Worm (Caenorhabditis elegans) whole organism, L2 larva: Measurements from ENCODE around the gene srh-243.
A peak's percentile ranks its signal among the peaks of the same experiment; 100 is the strongest.

Source experiments
- C34F6.9 ChIP-seq: fragments of 150-350 bp; optimal IDR thresholded peaks from 2 replicates; lab custom pipeline; 2014; ENCODE audit warnings: missing biosample characterization, missing genetic modification characterization
- F13H6.1 ChIP-seq: sonication (generic microtip); optimal IDR thresholded peaks from 2 replicates; lab custom pipeline; 2016; ENCODE audit warnings: missing genetic modification characterization, missing compliant biosample characterization
- ZK546.5 ChIP-seq: sonication (generic microtip); optimal IDR thresholded peaks from 2 replicates; lab custom pipeline; 2017; ENCODE audit warnings: missing biosample characterization, missing genetic modification characterization
- alr-1 ChIP-seq: fragments of 150-350 bp; optimal IDR thresholded peaks from 2 replicates; lab custom pipeline; 2014; ENCODE audit warnings: missing biosample characterization, missing genetic modification characterization
- aly-2 ChIP-seq: fragments of 150-350 bp; optimal IDR thresholded peaks from 2 replicates; lab custom pipeline; 2014; ENCODE audit warnings: missing biosample characterization, missing genetic modification characterization
- ama-1 ChIP-seq: fragments of 150-350 bp; optimal IDR thresholded peaks from 2 replicates; lab custom pipeline; 2018; ENCODE audit warnings: inconsistent platforms
- blmp-1 ChIP-seq: sonication (generic microtip); optimal IDR thresholded peaks from 2 replicates; lab custom pipeline; 2017; ENCODE audit warnings: missing genetic modification characterization, mild to moderate bottlenecking, missing compliant biosample characterization, antibody characterized with exemption, moderate library complexity; ENCODE audit not compliant: insufficient read depth
- ceh-16 ChIP-seq: fragments of 150-350 bp; optimal IDR thresholded peaks from 2 replicates; lab custom pipeline; 2014; ENCODE audit warnings: missing biosample characterization, missing genetic modification characterization
- crh-2 ChIP-seq: sonication (generic microtip); optimal IDR thresholded peaks from 2 replicates; lab custom pipeline; 2017; ENCODE audit warnings: missing biosample characterization, missing genetic modification characterization
- egl-27 ChIP-seq: sonication (generic microtip); optimal IDR thresholded peaks from 3 replicates; lab custom pipeline; 2017; ENCODE audit warnings: missing biosample characterization, missing genetic modification reagents, missing genetic modification characterization
- elt-3 ChIP-seq: sonication (generic microtip); optimal IDR thresholded peaks from 2 replicates; lab custom pipeline; 2017; ENCODE audit warnings: missing biosample characterization, missing genetic modification characterization
- fos-1 ChIP-seq: fragments of 150-350 bp; optimal IDR thresholded peaks from 2 replicates; lab custom pipeline; 2014; ENCODE audit warnings: missing biosample characterization, missing genetic modification characterization
- gmeb-1 ChIP-seq: fragments of 150-350 bp; optimal IDR thresholded peaks from 2 replicates; lab custom pipeline; 2014; ENCODE audit warnings: missing biosample characterization, missing genetic modification characterization
- lin-11 ChIP-seq: fragments of 150-350 bp; sonication (generic microtip); optimal IDR thresholded peaks from 2 replicates; lab custom pipeline; 2014; ENCODE audit warnings: missing biosample characterization, missing genetic modification characterization, inconsistent platforms, mixed read lengths
- lin-13 ChIP-seq: fragments of 150-350 bp; optimal IDR thresholded peaks from 2 replicates; lab custom pipeline; 2014; ENCODE audit warnings: missing biosample characterization, missing genetic modification reagents, missing genetic modification characterization
- lsy-2 ChIP-seq, 2 experiments: fragments of 150-350 bp in 1 of 2; sonication (generic microtip) in 1 of 2; optimal IDR thresholded peaks; 2 replicates each; lab custom pipeline; 2014 to 2017; ENCODE audit warnings: missing biosample characterization in 2 of 2, missing genetic modification characterization in 2 of 2
- mab-5 ChIP-seq: fragments of 150-350 bp; optimal IDR thresholded peaks from 2 replicates; lab custom pipeline; 2014; ENCODE audit warnings: missing biosample characterization, missing genetic modification characterization
- mbf-1 ChIP-seq: sonication (generic microtip); optimal IDR thresholded peaks from 2 replicates; lab custom pipeline; 2017; ENCODE audit warnings: missing biosample characterization, missing genetic modification characterization
- mdl-1 ChIP-seq, 2 experiments: fragments of 150-350 bp in 1 of 2; sonication (generic microtip) in 1 of 2; optimal IDR thresholded peaks; 2 replicates each; lab custom pipeline; 2017; ENCODE audit warnings: missing biosample characterization in 2 of 2, missing genetic modification characterization in 2 of 2
- nhr-10 ChIP-seq: sonication (generic microtip); optimal IDR thresholded peaks from 2 replicates; lab custom pipeline; 2017; ENCODE audit warnings: missing biosample characterization, missing genetic modification characterization
- nhr-11 ChIP-seq: fragments of 150-350 bp; optimal IDR thresholded peaks from 2 replicates; lab custom pipeline; 2014; ENCODE audit warnings: missing biosample characterization, missing genetic modification characterization
- nhr-21 ChIP-seq: fragments of 150-350 bp; optimal IDR thresholded peaks from 2 replicates; lab custom pipeline; 2014; ENCODE audit warnings: missing biosample characterization, missing genetic modification characterization
- nhr-23 ChIP-seq: fragments of 150-350 bp; optimal IDR thresholded peaks from 2 replicates; lab custom pipeline; 2014; ENCODE audit warnings: missing biosample characterization, missing genetic modification reagents, missing genetic modification characterization
- nhr-237 ChIP-seq: fragments of 150-350 bp; optimal IDR thresholded peaks from 2 replicates; lab custom pipeline; 2014; ENCODE audit warnings: missing biosample characterization, missing genetic modification characterization
- nhr-25 ChIP-seq: fragments of 150-350 bp; sonication (generic microtip); optimal IDR thresholded peaks from 3 replicates; lab custom pipeline; 2014; ENCODE audit warnings: missing biosample characterization, missing genetic modification characterization
- nhr-6 ChIP-seq: fragments of 150-350 bp; optimal IDR thresholded peaks from 2 replicates; lab custom pipeline; 2014; ENCODE audit warnings: missing biosample characterization, missing genetic modification characterization
- nhr-77 ChIP-seq: fragments of 150-350 bp; optimal IDR thresholded peaks from 2 replicates; lab custom pipeline; 2014; ENCODE audit warnings: missing biosample characterization, missing genetic modification characterization
- peb-1 ChIP-seq: fragments of 150-350 bp; optimal IDR thresholded peaks from 2 replicates; lab custom pipeline; 2014; ENCODE audit warnings: missing biosample characterization, missing genetic modification characterization
- sma-3 ChIP-seq: sonication (generic microtip); optimal IDR thresholded peaks from 2 replicates; lab custom pipeline; 2016; ENCODE audit warnings: missing genetic modification reagents, missing genetic modification characterization, missing compliant biosample characterization
- sma-9 ChIP-seq, 2 experiments: fragments of 150-350 bp in 1 of 2; sonication (generic microtip) in 1 of 2; optimal IDR thresholded peaks; 2 replicates each; lab custom pipeline; 2014 to 2016; ENCODE audit warnings: missing genetic modification characterization in 2 of 2, mild to moderate bottlenecking in 1 of 2, missing biosample characterization in 1 of 2, missing compliant biosample characterization in 1 of 2, missing genetic modification reagents in 1 of 2, moderate library complexity in 1 of 2
- snpc-4 ChIP-seq: fragments of 150-350 bp; optimal IDR thresholded peaks from 2 replicates; lab custom pipeline; 2014; ENCODE audit warnings: missing biosample characterization, missing genetic modification characterization
- unc-39 ChIP-seq: fragments of 150-350 bp; optimal IDR thresholded peaks from 2 replicates; lab custom pipeline; 2014; ENCODE audit warnings: missing biosample characterization, missing genetic modification characterization
- unc-55 ChIP-seq: fragments of 150-350 bp; sonication (generic microtip); optimal IDR thresholded peaks from 3 replicates; lab custom pipeline; 2014; ENCODE audit warnings: missing biosample characterization, missing genetic modification reagents, missing genetic modification characterization
- zag-1 ChIP-seq: fragments of 150-350 bp; optimal IDR thresholded peaks from 2 replicates; lab custom pipeline; 2014; ENCODE audit warnings: missing biosample characterization, missing genetic modification characterization
- ztf-1 ChIP-seq: fragments of 200-800 bp; sonication (Bioruptor generic); conservative IDR thresholded peaks from 2 replicates; pipeline ENCODE4 v1.3.6; 2022; ENCODE audit warnings: missing genetic modification characterization, missing compliant biosample characterization
- ztf-11 ChIP-seq: sonication (generic microtip); optimal IDR thresholded peaks from 2 replicates; lab custom pipeline; 2017; ENCODE audit warnings: missing biosample characterization, missing genetic modification characterization
- ztf-4 ChIP-seq: fragments of 150-350 bp; optimal IDR thresholded peaks from 2 replicates; lab custom pipeline; 2014; ENCODE audit warnings: missing biosample characterization, missing genetic modification characterization

Gene srh-243

DNA sequence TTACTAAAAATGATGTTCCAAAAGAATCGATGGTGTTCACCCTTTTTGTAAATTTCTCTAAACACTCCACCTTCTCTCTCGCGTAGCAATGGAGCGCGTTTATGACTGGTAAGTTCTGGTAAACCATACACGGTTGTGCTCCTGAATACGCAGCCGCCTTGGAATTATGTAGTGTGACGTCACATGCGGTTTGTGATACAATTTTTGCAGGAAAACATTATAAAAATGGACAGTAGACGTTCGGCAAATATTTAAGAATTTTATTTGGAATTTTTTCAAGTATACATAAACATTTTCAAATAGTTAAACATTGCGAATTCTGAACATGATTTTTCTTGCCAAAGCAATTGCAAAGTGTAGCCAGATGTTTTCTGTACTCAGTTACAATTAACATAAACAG is 7.3 kb downstream of the srh-243 start, which contains the start of gene F37B4.10:
Gene F37B4.10 (minus strand): TSS at position 101 of the 400 bp plus-strand sequence.
- TF ChIP-seq unc-55 (GFP tag; lab: Kevin White, UChicago) (peak; percentile 32), sma-3 (GFP tag; lab: Kevin White, UChicago) (no peak)

DNA sequence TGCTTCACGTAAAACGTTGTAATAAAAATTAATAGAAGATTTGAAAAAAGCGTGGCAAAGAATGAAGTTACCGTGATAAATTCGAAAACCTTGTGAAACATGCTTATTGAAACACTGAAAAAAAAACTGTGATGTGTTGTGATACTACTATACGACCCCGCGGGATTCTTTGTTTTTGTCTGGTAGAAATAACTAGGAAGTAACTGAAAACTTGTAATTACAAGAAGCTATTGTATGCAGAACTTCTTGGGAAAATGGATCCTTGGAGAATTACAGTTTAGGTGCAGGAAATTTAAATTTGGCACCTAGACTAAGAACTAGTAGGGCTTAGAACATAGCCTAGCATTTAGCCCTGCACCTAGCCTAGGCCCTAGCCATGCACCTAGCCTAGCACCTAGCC is 9.6 kb downstream of the srh-243 start, which contains the start of gene str-39:
Gene str-39 (minus strand): TSS at position 101 of the 400 bp plus-strand sequence.
- TF ChIP-seq nhr-237 (tag; lab: Kevin White, UChicago): no peak

DNA sequence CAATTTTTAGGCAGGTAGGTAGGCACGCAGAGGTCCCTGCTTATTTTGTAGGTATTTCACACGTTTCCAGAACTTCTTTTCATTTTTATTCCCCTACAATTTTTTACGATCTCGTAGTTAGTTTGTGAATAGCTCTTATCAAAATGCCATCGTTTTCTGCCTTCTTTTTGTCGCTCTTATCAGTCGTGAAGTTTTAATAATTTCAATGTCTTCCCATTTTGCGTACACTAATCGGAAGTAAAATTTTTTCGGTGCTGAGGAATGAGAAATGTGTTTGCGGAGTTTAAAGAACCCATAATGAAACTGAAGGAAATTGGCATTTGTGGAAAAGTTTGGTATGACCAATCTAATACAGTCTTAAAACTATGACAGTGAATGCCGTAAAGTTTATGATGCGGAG is 10.1 kb downstream of the srh-243 start:
- TF ChIP-seq gmeb-1 (tag; lab: Kevin White, UChicago) (peak; percentile 31), fos-1 (peak; percentile 82), ceh-16 (no peak), sma-9 (GFP tag; optimal IDR thresholded peaks at IDR 0.05; lab: Kevin White, UChicago) (no peak), sma-9 (tag; optimal IDR thresholded peaks at IDR 0.05; lab: Kevin White, UChicago) (no peak)
- TF ChIP-seq, all 48 proteins: peak for 2

DNA sequence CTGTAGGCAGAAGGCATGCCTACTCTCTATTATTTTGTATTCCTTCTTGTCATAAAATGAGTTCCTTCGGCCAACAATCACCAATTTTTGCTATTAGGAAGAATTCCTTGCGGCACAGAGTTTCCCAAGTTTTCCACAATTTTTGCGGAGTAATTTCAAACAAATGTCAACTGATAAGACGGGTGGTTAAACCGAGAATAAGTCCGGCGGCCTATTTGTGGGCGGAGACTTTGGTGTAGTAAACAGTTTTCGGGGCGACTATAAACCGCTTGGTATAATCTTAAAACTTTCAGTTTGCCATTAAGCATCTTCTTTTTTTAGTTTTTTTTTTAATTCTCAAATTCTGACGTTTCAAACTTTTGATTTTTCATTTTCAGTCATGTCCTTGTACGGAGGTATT is 10.8 kb downstream of the srh-243 start, which contains the start of gene ifc-1:
Gene ifc-1 (plus strand): TSS at position 378 of the 400 bp plus-strand sequence.
- peak; percentile 34 for TF ChIP-seq fos-1
- no peak for TF ChIP-seq alr-1 (tag; lab: Kevin White, UChicago)

DNA sequence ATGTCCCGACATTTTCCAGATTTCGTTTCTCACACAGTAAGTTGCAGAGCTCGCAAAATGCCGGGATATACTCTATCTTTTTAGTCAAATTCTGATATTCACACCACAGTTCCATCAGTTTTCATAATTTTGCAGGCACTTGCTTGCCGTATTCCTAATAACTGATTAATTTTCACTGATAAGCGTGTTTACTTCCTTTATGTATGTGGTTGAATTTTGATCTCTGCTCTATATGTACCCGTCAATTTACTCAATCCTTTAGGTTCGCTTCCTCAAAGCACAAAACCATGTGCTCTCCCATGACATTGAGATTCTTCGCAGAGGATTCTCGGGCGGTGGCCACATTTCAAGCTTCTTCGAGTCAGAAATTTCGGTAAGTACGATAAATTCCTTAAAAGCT is 11.3 kb downstream of the srh-243 start:
- no peak for TF ChIP-seq nhr-6 (tag; lab: Kevin White, UChicago)
- no peak for TF ChIP-seq gmeb-1 (tag; lab: Kevin White, UChicago)
- no peak for TF ChIP-seq crh-2 (tag; lab: Kevin White, UChicago)
- TF ChIP-seq sma-9 (GFP tag; optimal IDR thresholded peaks at IDR 0.05; lab: Kevin White, UChicago): no peak
- TF ChIP-seq sma-9 (tag; optimal IDR thresholded peaks at IDR 0.05; lab: Kevin White, UChicago): no peak
- no peak for TF ChIP-seq elt-3 (tag; lab: Kevin White, UChicago)
- TF ChIP-seq lsy-2 (tag; optimal IDR thresholded peaks at IDR 0.05; lab: Kevin White, UChicago): no peak
- no peak for TF ChIP-seq fos-1
- TF ChIP-seq unc-39 (tag; lab: Kevin White, UChicago): no peak
- TF ChIP-seq ztf-4 (tag; lab: Kevin White, UChicago): no peak
- TF ChIP-seq nhr-10: no peak
- no peak for TF ChIP-seq peb-1 (tag; lab: Kevin White, UChicago)
- no peak for TF ChIP-seq nhr-77
- no peak for TF ChIP-seq zag-1
- no peak for TF ChIP-seq aly-2 (tag; lab: Kevin White, UChicago)
- TF ChIP-seq ceh-16: no peak

DNA sequence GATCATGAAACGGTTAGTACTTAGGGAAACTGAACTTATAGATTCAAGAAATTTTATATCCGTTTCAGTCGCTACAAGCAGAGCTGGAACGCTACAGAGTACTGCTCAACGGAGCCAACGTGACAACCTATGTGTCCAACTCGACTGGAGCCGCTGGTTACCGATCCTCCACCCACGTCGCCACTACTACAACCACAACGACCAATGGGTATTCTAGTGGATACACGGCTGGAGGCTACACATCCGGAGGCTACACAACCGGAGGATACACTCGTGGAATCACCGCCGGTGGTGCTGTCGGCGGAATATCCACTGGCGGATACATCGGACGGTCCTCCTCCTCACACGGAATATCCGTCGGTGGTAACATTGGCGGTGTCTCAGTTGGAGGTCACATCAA is 12.9 kb downstream of the srh-243 start:
- TF ChIP-seq alr-1 (tag; lab: Kevin White, UChicago) (no peak), zag-1 (no peak), mab-5 (tag; lab: Kevin White, UChicago) (no peak), snpc-4 (tag; lab: Kevin White, UChicago) (no peak), nhr-23 (tag; lab: Kevin White, UChicago) (no peak), lsy-2 (tag; optimal IDR thresholded peaks at IDR 0.05; lab: Kevin White, UChicago) (no peak), nhr-237 (tag; lab: Kevin White, UChicago) (no peak), fos-1 (no peak), crh-2 (tag; lab: Kevin White, UChicago) (no peak), gmeb-1 (tag; lab: Kevin White, UChicago) (no peak), nhr-21 (tag; lab: Kevin White, UChicago) (no peak), mdl-1 (tag; optimal IDR thresholded peaks at IDR 0.05; lab: Kevin White, UChicago) (no peak)

DNA sequence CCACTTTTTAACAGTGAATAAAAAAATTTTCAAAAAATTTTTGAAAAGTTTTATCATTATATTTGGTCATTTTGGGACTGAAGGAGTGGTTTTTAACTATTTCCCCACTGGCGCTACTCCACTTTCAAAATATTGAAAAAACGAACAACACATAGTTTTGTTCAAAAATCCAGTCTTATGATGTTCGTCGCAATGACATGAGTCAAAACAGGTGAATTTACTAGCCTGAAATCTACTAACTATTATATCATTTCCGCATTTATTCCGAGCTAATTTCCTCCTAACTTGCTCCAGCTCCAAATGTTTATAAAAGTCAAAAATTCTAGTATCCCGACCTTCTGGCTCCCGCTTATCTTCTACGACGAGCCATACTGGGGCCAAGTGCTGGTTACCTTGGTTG is 14.2 kb downstream of the srh-243 start, which contains the start of gene sre-24:
Gene sre-24 (plus strand): TSS at position 301 of the 400 bp plus-strand sequence.
- no peak for TF ChIP-seq egl-27 (tag; lab: Kevin White, UChicago)
- no peak for TF ChIP-seq sma-3 (GFP tag; lab: Kevin White, UChicago)
- no peak for TF ChIP-seq unc-55 (GFP tag; lab: Kevin White, UChicago)
- no peak for TF ChIP-seq C34F6.9
- TF ChIP-seq nhr-11 (tag; lab: Kevin White, UChicago): no peak
- TF ChIP-seq ZK546.5 (tag; lab: Kevin White, UChicago): no peak
- TF ChIP-seq snpc-4 (tag; lab: Kevin White, UChicago): no peak
- TF ChIP-seq mbf-1 (tag; lab: Kevin White, UChicago): no peak
- TF ChIP-seq lin-13 (GFP tag; lab: Kevin White, UChicago): no peak
- no peak for TF ChIP-seq mdl-1 (tag; optimal IDR thresholded peaks at IDR 0.05; lab: Kevin White, UChicago)
- no peak for TF ChIP-seq nhr-25
- TF ChIP-seq nhr-6 (tag; lab: Kevin White, UChicago): no peak
- TF ChIP-seq nhr-23 (tag; lab: Kevin White, UChicago): no peak
- no peak for TF ChIP-seq ama-1 (lab: Kevin White, UChicago)
- no peak for TF ChIP-seq ztf-11 (tag; lab: Kevin White, UChicago)
- TF ChIP-seq peb-1 (tag; lab: Kevin White, UChicago): no peak
- TF ChIP-seq lin-11: no peak
- no peak for TF ChIP-seq F13H6.1 (tag; lab: Kevin White, UChicago)
- TF ChIP-seq blmp-1: no peak
- no peak for TF ChIP-seq ztf-1 (GFP tag; lab: Robert Waterston, UW)
